Worm (Caenorhabditis elegans) whole organism, L2 larva: ENCODE results near the gene mks-3.

ENCODE experiments used
- C34F6.9 ChIP-seq: fragments of 150-350 bp; optimal IDR thresholded peaks from 2 replicates; lab custom pipeline; 2014; ENCODE audit warnings: missing biosample characterization, missing genetic modification characterization
- F13H6.1 ChIP-seq: sonication (generic microtip); optimal IDR thresholded peaks from 2 replicates; lab custom pipeline; 2016; ENCODE audit warnings: missing genetic modification characterization, missing compliant biosample characterization
- R02D3.7 ChIP-seq: fragments of 150-350 bp; optimal IDR thresholded peaks from 2 replicates; lab custom pipeline; 2014; ENCODE audit warnings: missing biosample characterization, missing genetic modification characterization
- Y55F3AM.14 ChIP-seq: fragments of 200-800 bp; sonication (Bioruptor generic); optimal IDR thresholded peaks from 2 replicates; lab custom pipeline; 2018; ENCODE audit warnings: mild to moderate bottlenecking, missing genetic modification characterization, missing compliant biosample characterization
- alr-1 ChIP-seq: fragments of 150-350 bp; optimal IDR thresholded peaks from 2 replicates; lab custom pipeline; 2014; ENCODE audit warnings: missing biosample characterization, missing genetic modification characterization
- aly-2 ChIP-seq: fragments of 150-350 bp; optimal IDR thresholded peaks from 2 replicates; lab custom pipeline; 2014; ENCODE audit warnings: missing biosample characterization, missing genetic modification characterization
- ama-1 ChIP-seq: fragments of 150-350 bp; optimal IDR thresholded peaks from 2 replicates; lab custom pipeline; 2018; ENCODE audit warnings: inconsistent platforms
- blmp-1 ChIP-seq: sonication (generic microtip); optimal IDR thresholded peaks from 2 replicates; lab custom pipeline; 2017; ENCODE audit warnings: missing genetic modification characterization, mild to moderate bottlenecking, missing compliant biosample characterization, antibody characterized with exemption, moderate library complexity; ENCODE audit not compliant: insufficient read depth
- ceh-82 ChIP-seq: fragments of 150-350 bp; optimal IDR thresholded peaks from 2 replicates; lab custom pipeline; 2014; ENCODE audit warnings: missing biosample characterization, missing genetic modification characterization
- crh-2 ChIP-seq: sonication (generic microtip); optimal IDR thresholded peaks from 2 replicates; lab custom pipeline; 2017; ENCODE audit warnings: missing biosample characterization, missing genetic modification characterization
- dmd-4 ChIP-seq: sonication (generic microtip); optimal IDR thresholded peaks from 2 replicates; lab custom pipeline; 2017; ENCODE audit warnings: missing biosample characterization, missing genetic modification characterization
- egl-27 ChIP-seq: sonication (generic microtip); optimal IDR thresholded peaks from 3 replicates; lab custom pipeline; 2017; ENCODE audit warnings: missing biosample characterization, missing genetic modification reagents, missing genetic modification characterization
- elt-1 ChIP-seq: fragments of 150-350 bp; optimal IDR thresholded peaks from 2 replicates; lab custom pipeline; 2014; ENCODE audit warnings: missing biosample characterization, missing genetic modification characterization
- elt-3 ChIP-seq: sonication (generic microtip); optimal IDR thresholded peaks from 2 replicates; lab custom pipeline; 2017; ENCODE audit warnings: missing biosample characterization, missing genetic modification characterization
- fos-1 ChIP-seq: fragments of 150-350 bp; optimal IDR thresholded peaks from 2 replicates; lab custom pipeline; 2014; ENCODE audit warnings: missing biosample characterization, missing genetic modification characterization
- lin-13 ChIP-seq: fragments of 150-350 bp; optimal IDR thresholded peaks from 2 replicates; lab custom pipeline; 2014; ENCODE audit warnings: missing biosample characterization, missing genetic modification reagents, missing genetic modification characterization
- lsy-2 ChIP-seq, 2 experiments: fragments of 150-350 bp in 1 of 2; sonication (generic microtip) in 1 of 2; optimal IDR thresholded peaks; 2 replicates each; lab custom pipeline; 2014 to 2017; ENCODE audit warnings: missing biosample characterization in 2 of 2, missing genetic modification characterization in 2 of 2
- mab-5 ChIP-seq: fragments of 150-350 bp; optimal IDR thresholded peaks from 2 replicates; lab custom pipeline; 2014; ENCODE audit warnings: missing biosample characterization, missing genetic modification characterization
- mdl-1 ChIP-seq, 2 experiments: fragments of 150-350 bp in 1 of 2; sonication (generic microtip) in 1 of 2; optimal IDR thresholded peaks; 2 replicates each; lab custom pipeline; 2017; ENCODE audit warnings: missing biosample characterization in 2 of 2, missing genetic modification characterization in 2 of 2
- nhr-10 ChIP-seq: sonication (generic microtip); optimal IDR thresholded peaks from 2 replicates; lab custom pipeline; 2017; ENCODE audit warnings: missing biosample characterization, missing genetic modification characterization
- nhr-11 ChIP-seq: fragments of 150-350 bp; optimal IDR thresholded peaks from 2 replicates; lab custom pipeline; 2014; ENCODE audit warnings: missing biosample characterization, missing genetic modification characterization
- nhr-12 ChIP-seq: fragments of 150-350 bp; optimal IDR thresholded peaks from 2 replicates; lab custom pipeline; 2014; ENCODE audit warnings: missing biosample characterization, missing genetic modification characterization
- nhr-129 ChIP-seq: fragments of 150-350 bp; optimal IDR thresholded peaks from 2 replicates; lab custom pipeline; 2014; ENCODE audit warnings: missing biosample characterization, missing genetic modification characterization
- nhr-23 ChIP-seq: fragments of 150-350 bp; optimal IDR thresholded peaks from 2 replicates; lab custom pipeline; 2014; ENCODE audit warnings: missing biosample characterization, missing genetic modification reagents, missing genetic modification characterization
- nhr-237 ChIP-seq: fragments of 150-350 bp; optimal IDR thresholded peaks from 2 replicates; lab custom pipeline; 2014; ENCODE audit warnings: missing biosample characterization, missing genetic modification characterization
- nhr-25 ChIP-seq: fragments of 150-350 bp; sonication (generic microtip); optimal IDR thresholded peaks from 3 replicates; lab custom pipeline; 2014; ENCODE audit warnings: missing biosample characterization, missing genetic modification characterization
- nhr-6 ChIP-seq: fragments of 150-350 bp; optimal IDR thresholded peaks from 2 replicates; lab custom pipeline; 2014; ENCODE audit warnings: missing biosample characterization, missing genetic modification characterization
- nhr-77 ChIP-seq: fragments of 150-350 bp; optimal IDR thresholded peaks from 2 replicates; lab custom pipeline; 2014; ENCODE audit warnings: missing biosample characterization, missing genetic modification characterization
- peb-1 ChIP-seq: fragments of 150-350 bp; optimal IDR thresholded peaks from 2 replicates; lab custom pipeline; 2014; ENCODE audit warnings: missing biosample characterization, missing genetic modification characterization
- sem-4 ChIP-seq: fragments of 150-350 bp; optimal IDR thresholded peaks from 2 replicates; lab custom pipeline; 2014; ENCODE audit warnings: missing biosample characterization, missing genetic modification reagents, missing genetic modification characterization
- skn-1 ChIP-seq: sonication (generic microtip); optimal IDR thresholded peaks from 2 replicates; lab custom pipeline; 2017; ENCODE audit warnings: missing biosample characterization, missing genetic modification characterization
- sma-3 ChIP-seq: sonication (generic microtip); optimal IDR thresholded peaks from 2 replicates; lab custom pipeline; 2016; ENCODE audit warnings: missing genetic modification reagents, missing genetic modification characterization, missing compliant biosample characterization
- unc-39 ChIP-seq: fragments of 150-350 bp; optimal IDR thresholded peaks from 2 replicates; lab custom pipeline; 2014; ENCODE audit warnings: missing biosample characterization, missing genetic modification characterization
- unc-55 ChIP-seq: fragments of 150-350 bp; sonication (generic microtip); optimal IDR thresholded peaks from 3 replicates; lab custom pipeline; 2014; ENCODE audit warnings: missing biosample characterization, missing genetic modification reagents, missing genetic modification characterization
- unc-62 ChIP-seq: fragments of 150-350 bp; optimal IDR thresholded peaks from 2 replicates; lab custom pipeline; 2014; ENCODE audit warnings: missing biosample characterization, missing genetic modification reagents, missing genetic modification characterization
- zag-1 ChIP-seq: fragments of 150-350 bp; optimal IDR thresholded peaks from 2 replicates; lab custom pipeline; 2014; ENCODE audit warnings: missing biosample characterization, missing genetic modification characterization
- ztf-1 ChIP-seq: fragments of 200-800 bp; sonication (Bioruptor generic); conservative IDR thresholded peaks from 2 replicates; pipeline ENCODE4 v1.3.6; 2022; ENCODE audit warnings: missing genetic modification characterization, missing compliant biosample characterization
- ztf-11 ChIP-seq: sonication (generic microtip); optimal IDR thresholded peaks from 2 replicates; lab custom pipeline; 2017; ENCODE audit warnings: missing biosample characterization, missing genetic modification characterization

The mks-3 gene

DNA sequence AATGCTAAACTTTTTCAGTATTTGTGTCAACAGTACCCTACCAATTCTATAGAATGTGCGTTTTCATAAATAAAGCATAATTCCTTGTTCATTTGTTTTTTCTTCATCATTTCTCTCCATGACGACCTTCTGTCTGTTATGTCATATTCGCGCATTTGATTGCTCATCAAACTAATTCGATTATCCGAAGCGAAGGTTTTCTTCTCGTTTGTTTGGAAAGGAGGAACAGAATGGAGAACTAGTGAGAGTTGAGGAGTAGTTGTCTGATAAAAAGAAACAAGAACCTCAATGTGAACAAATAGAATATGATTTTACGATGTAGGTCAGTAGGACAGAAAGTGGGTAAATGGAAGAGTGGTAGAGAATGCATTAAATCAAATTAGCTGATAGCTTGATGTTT is 20.8 kb downstream of the mks-3 start:
- TF ChIP-seq nhr-11, result no peak
- no peak for TF ChIP-seq zag-1 (tag; lab: Kevin White, UChicago)
- no peak for TF ChIP-seq ama-1 (lab: Kevin White, UChicago)
- TF ChIP-seq nhr-6 (tag; lab: Kevin White, UChicago), result no peak
- no peak for TF ChIP-seq aly-2 (tag; lab: Kevin White, UChicago)
- TF ChIP-seq skn-1 (tag; lab: Kevin White, UChicago), result no peak
- TF ChIP-seq unc-55 (GFP tag; lab: Kevin White, UChicago), result no peak
- TF ChIP-seq egl-27 (tag; lab: Kevin White, UChicago), result no peak
- TF ChIP-seq ztf-1 (GFP tag; lab: Robert Waterston, UW), result no peak
- no peak for TF ChIP-seq unc-39
- TF ChIP-seq nhr-23, result no peak
- TF ChIP-seq nhr-129 (tag; lab: Kevin White, UChicago), result no peak
- no peak for TF ChIP-seq dmd-4 (tag; lab: Kevin White, UChicago)
- no peak for TF ChIP-seq sem-4 (tag; lab: Kevin White, UChicago)
- no peak for TF ChIP-seq elt-3 (tag; lab: Kevin White, UChicago)
- no peak for TF ChIP-seq lsy-2 (tag; optimal IDR thresholded peaks at IDR 0.05; lab: Kevin White, UChicago)

ce11 chrII:7561494-7561893 is 22.0 kb downstream of the mks-3 start, which contains the start of the genes ZK1290.11 and ZK1290.1:
Gene ZK1290.11, minus strand, starts transcription at chrII:7561594.
Gene ZK1290.1, plus strand, starts transcription at chrII:7561764.
- no peak for TF ChIP-seq mdl-1 (tag; optimal IDR thresholded peaks at IDR 0.05; lab: Kevin White, UChicago)
- TF ChIP-seq nhr-25 (tag; lab: Kevin White, UChicago), result no peak
- TF ChIP-seq nhr-11, result no peak
- TF ChIP-seq ztf-1 (GFP tag; lab: Robert Waterston, UW), result no peak
- no peak for TF ChIP-seq alr-1 (tag; lab: Kevin White, UChicago)
- no peak for TF ChIP-seq fos-1 (tag; lab: Kevin White, UChicago)
- no peak for TF ChIP-seq nhr-10 (tag; lab: Kevin White, UChicago)
- TF ChIP-seq C34F6.9, result no peak
- no peak for TF ChIP-seq ztf-11 (tag; lab: Kevin White, UChicago)
- no peak for TF ChIP-seq nhr-129 (tag; lab: Kevin White, UChicago)
- no peak for TF ChIP-seq nhr-12 (tag; lab: Kevin White, UChicago)
- TF ChIP-seq Y55F3AM.14 (GFP tag; lab: Kevin White, UChicago), result no peak
- no peak for TF ChIP-seq F13H6.1 (tag; lab: Kevin White, UChicago)
- no peak for TF ChIP-seq sma-3 (GFP tag; lab: Kevin White, UChicago)
- no peak for TF ChIP-seq ceh-82 (tag; lab: Kevin White, UChicago)

- no peak for TF ChIP-seq unc-62 (GFP tag; lab: Kevin White, UChicago)
- no peak for TF ChIP-seq aly-2 (tag; lab: Kevin White, UChicago)
- no peak for TF ChIP-seq lin-13 (GFP tag; lab: Kevin White, UChicago)
- no peak for TF ChIP-seq nhr-129 (tag; lab: Kevin White, UChicago)
- no peak for TF ChIP-seq alr-1 (tag; lab: Kevin White, UChicago)
- no peak for TF ChIP-seq C34F6.9
- no peak for TF ChIP-seq egl-27 (tag; lab: Kevin White, UChicago)
- TF ChIP-seq nhr-12 (tag; lab: Kevin White, UChicago), result no peak
- no peak for TF ChIP-seq elt-1 (tag; lab: Kevin White, UChicago)
- no peak for TF ChIP-seq nhr-77 (tag; lab: Kevin White, UChicago)
- no peak for TF ChIP-seq sma-3 (GFP tag; lab: Kevin White, UChicago)
- no peak for TF ChIP-seq nhr-237 (tag; lab: Kevin White, UChicago)
- TF ChIP-seq R02D3.7 (tag; lab: Kevin White, UChicago), result no peak
- TF ChIP-seq mab-5 (tag; lab: Kevin White, UChicago), result no peak
- no peak for TF ChIP-seq dmd-4 (tag; lab: Kevin White, UChicago)
- no peak for TF ChIP-seq Y55F3AM.14 (GFP tag; lab: Kevin White, UChicago)
- no peak for TF ChIP-seq peb-1 (tag; lab: Kevin White, UChicago)
- TF ChIP-seq ama-1 (lab: Kevin White, UChicago), result no peak
- no peak for TF ChIP-seq nhr-10 (tag; lab: Kevin White, UChicago)
Measured at ce11 chrII:7560844-7561243, 22.6 kb downstream of the mks-3 start.

DNA sequence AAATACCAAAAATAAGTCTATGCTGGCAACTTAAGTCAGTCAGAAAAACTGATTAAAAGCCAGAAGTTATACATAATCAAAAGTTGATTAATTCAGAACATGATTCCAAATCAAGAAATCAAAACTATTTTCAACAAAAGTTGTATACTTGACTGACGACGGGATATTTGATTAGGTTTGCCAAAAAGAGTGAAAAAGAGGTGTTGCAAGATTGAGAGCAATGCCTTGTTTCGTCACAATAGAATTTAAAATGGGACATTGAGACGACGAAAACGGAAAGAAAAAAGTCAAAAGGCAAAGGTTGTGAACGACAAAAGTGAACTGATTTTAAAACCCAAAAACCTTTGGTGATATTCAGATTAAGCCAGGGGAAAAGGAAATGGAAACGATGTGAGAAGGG is 24.6 kb downstream of the mks-3 start:
- TF ChIP-seq dmd-4 (tag; lab: Kevin White, UChicago) (no peak), unc-39 (no peak), ztf-11 (tag; lab: Kevin White, UChicago) (no peak), nhr-25 (tag; lab: Kevin White, UChicago) (no peak), ceh-82 (tag; lab: Kevin White, UChicago) (no peak), R02D3.7 (tag; lab: Kevin White, UChicago) (no peak), C34F6.9 (no peak), blmp-1 (tag; lab: Kevin White, UChicago) (no peak), crh-2 (tag; lab: Kevin White, UChicago) (no peak)
- TF ChIP-seq, all 48 proteins: peak for 0
